Worm (Caenorhabditis elegans) whole organism, L1 larva: ENCODE data around the gene rps-1.

Experiments used
- dpl-1 ChIP-seq, 3 experiments: fragments of 150-350 bp in 2 of 3; sonication (generic microtip) in 1 of 3; optimal IDR thresholded peaks; 2 replicates each; lab custom pipeline; 2014 to 2017; ENCODE audit warnings: missing biosample characterization in 3 of 3, missing genetic modification characterization in 3 of 3, missing genetic modification reagents in 3 of 3
- lin-15B ChIP-seq: fragments of 150-350 bp; sonication (generic microtip); optimal IDR thresholded peaks from 3 replicates; lab custom pipeline; 2014; ENCODE audit warnings: missing biosample characterization, missing genetic modification characterization
- lsy-2 ChIP-seq, 2 experiments: fragments of 150-350 bp; optimal IDR thresholded peaks; 2 replicates each; lab custom pipeline; 2014; ENCODE audit warnings: missing biosample characterization in 2 of 2, missing genetic modification characterization in 2 of 2
- nhr-28 ChIP-seq: fragments of 150-350 bp; optimal IDR thresholded peaks from 2 replicates; lab custom pipeline; 2014; ENCODE audit warnings: missing biosample characterization, missing genetic modification characterization
- snpc-4 ChIP-seq: fragments of 150-350 bp; optimal IDR thresholded peaks from 2 replicates; lab custom pipeline; 2014; ENCODE audit warnings: missing biosample characterization, missing genetic modification characterization
- zag-1 ChIP-seq: fragments of 150-350 bp; optimal IDR thresholded peaks from 2 replicates; lab custom pipeline; 2014; ENCODE audit warnings: missing biosample characterization, missing genetic modification characterization

ce11 chrIII:4494541-4495010 lies 18.9 kb downstream of the rps-1 start:
- TF ChIP-seq snpc-4 (tag; lab: Kevin White, UChicago) (no peak), zag-1 (tag; lab: Kevin White, UChicago) (no peak), lin-15B (tag; lab: Kevin White, UChicago) (no peak), lsy-2 (tag; optimal IDR thresholded peaks at IDR 0.05; lab: Kevin White, UChicago) (peak; percentile 26 to 63), dpl-1 (GFP tag; optimal IDR thresholded peaks at IDR 0.05; lab: Kevin White, UChicago) (peak; percentile 23 to 49 (median 32)), nhr-28 (tag; lab: Kevin White, UChicago) (no peak)
